Worm (Caenorhabditis elegans): ENCODE data around the gene nhr-248.

Gene nhr-248

DNA sequence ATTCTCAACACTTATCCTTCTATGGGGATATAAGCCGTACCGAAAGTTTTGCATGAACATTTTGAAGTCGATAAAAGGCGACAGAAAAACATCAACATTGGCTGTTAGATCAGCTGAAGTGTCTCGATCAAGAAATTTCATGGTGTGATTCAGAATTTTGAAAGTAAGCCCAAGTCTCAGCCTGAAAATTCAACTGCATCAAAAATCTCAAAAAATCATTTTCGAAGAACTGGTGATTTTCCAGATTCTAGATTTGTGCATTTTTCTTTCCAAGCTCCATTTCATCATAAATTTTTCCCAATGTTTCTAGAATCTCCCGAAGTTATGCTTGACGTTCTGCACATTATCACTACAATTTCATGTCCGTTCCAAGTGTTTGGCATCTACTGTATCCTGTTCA, 39.8 kb downstream of the nhr-248 start, which contains the start of gene srh-255:
Gene srh-255 (plus strand): TSS at position 301 of the 400 bp plus-strand sequence.
- no peak for TF ChIP-seq unc-62 (GFP tag; optimal IDR thresholded peaks at IDR 0.05)

DNA sequence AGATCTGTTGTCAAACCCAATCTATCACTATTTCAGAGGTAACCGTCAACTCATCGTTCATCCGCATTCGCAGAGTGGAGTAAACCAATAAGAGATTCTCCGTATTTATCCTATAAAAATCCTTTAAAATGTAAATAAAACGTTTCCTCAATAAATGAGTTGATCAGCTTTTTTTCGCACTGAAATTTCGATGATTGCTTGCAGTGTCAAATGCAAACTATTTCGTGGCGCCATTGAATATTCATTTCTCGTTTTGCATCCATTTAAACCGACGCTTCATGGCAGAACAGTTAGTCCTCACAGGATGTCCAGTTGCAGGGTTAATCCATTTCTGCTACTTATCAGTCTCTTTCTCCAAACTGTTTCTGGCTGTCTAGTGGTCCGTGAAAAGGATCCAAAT, 42.8 kb downstream of the nhr-248 start, which contains the start of gene F28B1.9:
Gene F28B1.9 (plus strand): TSS at position 301 of the 400 bp plus-strand sequence.
- no peak for TF ChIP-seq unc-62 (GFP tag; optimal IDR thresholded peaks at IDR 0.05)

DNA sequence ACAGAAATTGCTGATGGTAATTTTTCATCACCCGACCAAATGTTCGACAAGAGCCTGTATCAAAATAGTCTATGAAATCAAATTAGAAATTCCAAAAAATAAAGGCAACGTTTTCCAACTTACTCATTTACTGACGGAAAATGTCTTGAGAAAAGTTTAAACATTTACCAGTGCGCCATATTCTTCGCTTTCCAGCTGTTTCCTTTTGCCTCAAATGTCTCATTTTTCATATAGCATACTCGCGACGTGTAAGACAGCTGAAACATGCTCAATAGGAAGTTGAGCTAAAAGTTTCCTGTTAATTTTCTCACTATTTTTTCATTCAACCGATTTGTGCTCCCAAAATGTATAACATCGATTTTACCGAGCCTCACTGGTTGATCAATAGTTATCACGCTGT, 44.4 kb downstream of the nhr-248 start, which contains the start of gene sri-66:
Gene sri-66 (plus strand): TSS at position 301 of the 400 bp plus-strand sequence.
- TF ChIP-seq unc-62 (GFP tag; optimal IDR thresholded peaks at IDR 0.05), result no peak
